Fruit fly (Drosophila melanogaster) whole organism, embryonic: ENCODE data around the gene Or85a.

Source experiments
- Bteb2 ChIP-seq: fragments of 200-800 bp; sonication (Bioruptor generic); optimal IDR thresholded peaks from 2 replicates; lab custom pipeline; 2016; ENCODE audit warnings: missing biosample characterization, missing genetic modification characterization
- CG10147 ChIP-seq: fragments of 200-800 bp; sonication (Bioruptor generic); optimal IDR thresholded peaks from 2 replicates; lab custom pipeline; 2019; ENCODE audit warnings: missing biosample characterization, mild to moderate bottlenecking, missing genetic modification characterization, moderate library complexity
- CG10274 ChIP-seq: fragments of 200-800 bp; sonication (Bioruptor generic); optimal IDR thresholded peaks from 3 replicates; lab custom pipeline; 2017; ENCODE audit warnings: missing biosample characterization, mild to moderate bottlenecking, missing genetic modification characterization
- CG10366 ChIP-seq: fragments of 200-800 bp; sonication (Bioruptor generic); IDR thresholded peaks from 2 replicates; pipeline ENCODE4 v1.3.6; 2022; ENCODE audit warnings: missing biosample characterization, missing genetic modification characterization
- CG12104 ChIP-seq: fragments of 200-800 bp; sonication (Bioruptor generic); optimal IDR thresholded peaks from 3 replicates; lab custom pipeline; 2016; ENCODE audit warnings: missing biosample characterization, missing genetic modification characterization
- CG13123 ChIP-seq: fragments of 200-800 bp; sonication (Bioruptor generic); optimal IDR thresholded peaks from 2 replicates; lab custom pipeline; 2016; ENCODE audit warnings: missing biosample characterization, missing genetic modification characterization
- CG13296 ChIP-seq: fragments of 200-800 bp; sonication (Bioruptor generic); optimal IDR thresholded peaks from 3 replicates; lab custom pipeline; 2018; ENCODE audit warnings: missing biosample characterization, mild to moderate bottlenecking, missing genetic modification characterization
- CG15479 ChIP-seq: fragments of 200-800 bp; sonication (Bioruptor generic); optimal IDR thresholded peaks from 3 replicates; lab custom pipeline; 2019; ENCODE audit warnings: missing biosample characterization, mild to moderate bottlenecking, missing genetic modification characterization, moderate library complexity
- CG17612 ChIP-seq: fragments of 200-800 bp; sonication (Bioruptor generic); IDR thresholded peaks from 2 replicates; pipeline ENCODE4 v1.3.6; 2022; ENCODE audit warnings: missing biosample characterization, missing genetic modification characterization
- CG2889 ChIP-seq: fragments of 200-800 bp; sonication (Bioruptor generic); IDR thresholded peaks from 3 replicates; pipeline ENCODE4 v1.3.6; 2022; ENCODE audit warnings: missing biosample characterization, missing genetic modification characterization
- CG30403 ChIP-seq: fragments of 200-800 bp; sonication (Bioruptor generic); optimal IDR thresholded peaks from 3 replicates; lab custom pipeline; 2016; ENCODE audit warnings: missing biosample characterization, missing genetic modification characterization
- CG31365 ChIP-seq: fragments of 200-800 bp; sonication (Bioruptor generic); optimal IDR thresholded peaks from 2 replicates; lab custom pipeline; 2018; ENCODE audit warnings: missing biosample characterization, mild to moderate bottlenecking, missing genetic modification characterization
- CG34376 ChIP-seq: fragments of 200-800 bp; sonication (Bioruptor generic); optimal IDR thresholded peaks from 2 replicates; lab custom pipeline; 2018; ENCODE audit warnings: missing biosample characterization, mild to moderate bottlenecking, missing genetic modification characterization
- CG4328 ChIP-seq: fragments of 200-800 bp; sonication (Bioruptor generic); optimal IDR thresholded peaks from 3 replicates; lab custom pipeline; 2017; ENCODE audit warnings: missing biosample characterization, missing genetic modification reagents, missing genetic modification characterization
- CG4854 ChIP-seq: fragments of 200-800 bp; sonication (Bioruptor generic); optimal IDR thresholded peaks from 2 replicates; lab custom pipeline; 2016; ENCODE audit warnings: missing biosample characterization, missing genetic modification characterization, inconsistent platforms
- CG7372 ChIP-seq: fragments of 200-800 bp; sonication (Bioruptor generic); IDR thresholded peaks from 2 replicates; pipeline ENCODE4 v1.3.6; 2022; ENCODE audit warnings: missing biosample characterization, missing genetic modification characterization
- CG8765 ChIP-seq: fragments of 200-800 bp; sonication (Bioruptor generic); IDR thresholded peaks from 2 replicates; pipeline ENCODE4 v1.3.6; 2022; ENCODE audit warnings: missing biosample characterization, missing genetic modification characterization
- CG9797 ChIP-seq: fragments of 200-800 bp; sonication (Bioruptor generic); optimal IDR thresholded peaks from 3 replicates; lab custom pipeline; 2018; ENCODE audit warnings: missing biosample characterization, mild to moderate bottlenecking, missing genetic modification characterization
- CTCF ChIP-seq: fragments of 200-800 bp; sonication (Bioruptor generic); optimal IDR thresholded peaks from 2 replicates; lab custom pipeline; 2017; ENCODE audit warnings: missing biosample characterization, mild to moderate bottlenecking, missing genetic modification characterization, moderate library complexity
- Camta ChIP-seq: fragments of 200-800 bp; sonication (Bioruptor generic); optimal IDR thresholded peaks from 2 replicates; lab custom pipeline; 2016; ENCODE audit warnings: missing biosample characterization, missing genetic modification characterization
- CoRest ChIP-seq: fragments of 200-800 bp; sonication (Bioruptor generic); optimal IDR thresholded peaks from 3 replicates; lab custom pipeline; 2018; ENCODE audit warnings: missing biosample characterization, mild to moderate bottlenecking, missing genetic modification characterization, moderate library complexity
- Dref ChIP-seq: fragments of 200-800 bp; sonication (Bioruptor generic); IDR thresholded peaks from 2 replicates; pipeline ENCODE4 v1.3.6; 2022; ENCODE audit warnings: missing biosample characterization, missing genetic modification characterization
- Elba2 ChIP-seq: fragments of 200-800 bp; sonication (Bioruptor generic); optimal IDR thresholded peaks from 3 replicates; lab custom pipeline; 2016; ENCODE audit warnings: missing biosample characterization, missing genetic modification characterization
- Fer1 ChIP-seq: fragments of 200-800 bp; sonication (Bioruptor generic); optimal IDR thresholded peaks from 2 replicates; lab custom pipeline; 2017; ENCODE audit warnings: missing biosample characterization, mild to moderate bottlenecking, missing genetic modification characterization
- GATAe ChIP-seq: fragments of 200-800 bp; sonication (Bioruptor generic); conservative IDR thresholded peaks from 2 replicates; pipeline ENCODE4 v1.3.6; 2022; ENCODE audit warnings: missing biosample characterization, missing genetic modification characterization
- Hey ChIP-seq: fragments of 200-800 bp; sonication (Bioruptor generic); optimal IDR thresholded peaks from 3 replicates; lab custom pipeline; 2018; ENCODE audit warnings: missing biosample characterization, mild to moderate bottlenecking, missing genetic modification characterization
- Max ChIP-seq: fragments of 200-800 bp; sonication (Bioruptor generic); optimal IDR thresholded peaks from 2 replicates; lab custom pipeline; 2016; ENCODE audit warnings: missing biosample characterization, mild to moderate bottlenecking, missing genetic modification characterization
- Oli ChIP-seq: fragments of 200-800 bp; sonication (Bioruptor generic); optimal IDR thresholded peaks from 2 replicates; lab custom pipeline; 2018; ENCODE audit warnings: missing biosample characterization, mild to moderate bottlenecking, missing genetic modification characterization, moderate library complexity
- Pdp1 ChIP-seq, 2 experiments: fragments of 200-800 bp; sonication (Bioruptor generic); optimal IDR thresholded peaks; 3 replicates each; lab custom pipeline; 2016; ENCODE audit warnings: missing biosample characterization in 2 of 2, missing genetic modification characterization in 2 of 2, mild to moderate bottlenecking in 1 of 2, moderate library complexity in 1 of 2
- Sry-β ChIP-seq: fragments of 200-800 bp; sonication (Bioruptor generic); optimal IDR thresholded peaks from 2 replicates; lab custom pipeline; 2018; ENCODE audit warnings: missing biosample characterization, mild to moderate bottlenecking, missing genetic modification characterization, moderate library complexity
- Taf1 ChIP-seq: fragments of 200-800 bp; sonication (Bioruptor generic); IDR thresholded peaks from 2 replicates; pipeline ENCODE4 v1.3.6; 2022; ENCODE audit warnings: missing biosample characterization, missing genetic modification characterization
- YL-1 ChIP-seq: fragments of 200-800 bp; sonication (Bioruptor generic); optimal IDR thresholded peaks from 3 replicates; lab custom pipeline; 2017; ENCODE audit warnings: missing biosample characterization, mild to moderate bottlenecking, missing genetic modification characterization
- croc ChIP-seq: fragments of 200-800 bp; sonication (Bioruptor generic); conservative IDR thresholded peaks from 3 replicates; pipeline ENCODE4 v1.3.6; 2022; ENCODE audit warnings: missing biosample characterization, missing genetic modification characterization
- ewg ChIP-seq: fragments of 200-800 bp; sonication (Bioruptor generic); optimal IDR thresholded peaks from 3 replicates; lab custom pipeline; 2017; ENCODE audit warnings: mild to moderate bottlenecking, missing biosample characterization, missing genetic modification reagents, missing genetic modification characterization
- exex ChIP-seq: fragments of 200-800 bp; sonication (Bioruptor generic); optimal IDR thresholded peaks from 4 replicates; lab custom pipeline; 2018; ENCODE audit warnings: missing biosample characterization, mild to moderate bottlenecking, missing genetic modification characterization, moderate library complexity
- fd64A ChIP-seq: fragments of 200-800 bp; sonication (Bioruptor generic); optimal IDR thresholded peaks from 3 replicates; lab custom pipeline; 2018; ENCODE audit warnings: missing biosample characterization, mild to moderate bottlenecking, missing genetic modification characterization
- fd96Cb ChIP-seq: fragments of 200-800 bp; sonication (Bioruptor generic); optimal IDR thresholded peaks from 2 replicates; lab custom pipeline; 2018; ENCODE audit warnings: missing biosample characterization, mild to moderate bottlenecking, missing genetic modification characterization, moderate library complexity
- insv ChIP-seq, 2 experiments: fragments of 200-800 bp; sonication (Bioruptor generic); optimal IDR thresholded peaks; 3 replicates each; lab custom pipeline; 2016 to 2018; ENCODE audit warnings: missing biosample characterization in 2 of 2, missing genetic modification characterization in 2 of 2
- inv ChIP-seq: fragments of 200-800 bp; sonication (Bioruptor generic); IDR thresholded peaks from 2 replicates; pipeline ENCODE4 v1.3.6; 2022; ENCODE audit warnings: missing biosample characterization, missing genetic modification characterization; ENCODE audit not compliant: partially characterized antibody
- nau ChIP-seq: fragments of 200-800 bp; sonication (Bioruptor generic); optimal IDR thresholded peaks from 3 replicates; lab custom pipeline; 2017; ENCODE audit warnings: missing biosample characterization, mild to moderate bottlenecking, missing genetic modification characterization, missing genetic modification reagents
- nom ChIP-seq: fragments of 200-800 bp; sonication (Bioruptor generic); optimal IDR thresholded peaks from 2 replicates; lab custom pipeline; 2017; ENCODE audit warnings: missing biosample characterization, missing genetic modification characterization, mild to moderate bottlenecking, moderate library complexity, missing genetic modification reagents
- slou ChIP-seq: fragments of 200-800 bp; sonication (Bioruptor generic); optimal IDR thresholded peaks from 3 replicates; lab custom pipeline; 2016; ENCODE audit warnings: missing biosample characterization, missing genetic modification characterization
- sqz ChIP-seq: fragments of 200-800 bp; sonication (Bioruptor generic); optimal IDR thresholded peaks from 3 replicates; lab custom pipeline; 2018; ENCODE audit warnings: missing biosample characterization, mild to moderate bottlenecking, missing genetic modification characterization
- stc ChIP-seq: fragments of 200-800 bp; sonication (Bioruptor generic); IDR thresholded peaks from 2 replicates; pipeline ENCODE4 v1.3.6; 2022; ENCODE audit warnings: missing biosample characterization, missing genetic modification characterization
- tll ChIP-seq, 2 experiments: fragments of 200-800 bp in 1 of 2; fragments of >200 bp in 1 of 2; sonication (Bioruptor generic) in 1 of 2; optimal IDR thresholded peaks; 2 replicates each; lab custom pipeline; 2017 to 2019; ENCODE audit warnings: missing biosample characterization in 2 of 2, missing genetic modification characterization in 2 of 2, mild to moderate bottlenecking in 1 of 2, moderate library complexity in 1 of 2
- tna ChIP-seq: fragments of 200-800 bp; sonication (Bioruptor generic); IDR thresholded peaks from 2 replicates; pipeline ENCODE4 v1.3.6; 2022; ENCODE audit warnings: missing biosample characterization, missing genetic modification characterization; ENCODE audit not compliant: partially characterized antibody
- vnd ChIP-seq: fragments of 200-800 bp; sonication (Bioruptor generic); IDR thresholded peaks from 3 replicates; pipeline ENCODE4 v1.3.6; 2022; ENCODE audit warnings: missing biosample characterization, missing genetic modification characterization; ENCODE audit not compliant: partially characterized antibody
- zen ChIP-seq: fragments of 200-800 bp; sonication (Bioruptor generic); optimal IDR thresholded peaks from 3 replicates; lab custom pipeline; 2018; ENCODE audit warnings: missing biosample characterization, mild to moderate bottlenecking, missing genetic modification characterization, moderate library complexity
- zfh2 ChIP-seq: fragments of 200-800 bp; sonication (Bioruptor generic); optimal IDR thresholded peaks from 2 replicates; lab custom pipeline; 2016; ENCODE audit warnings: missing biosample characterization, missing genetic modification characterization

Gene Or85a

dm6 chr3R:8334982-8335381 is 13.4 kb downstream of the Or85a start:
- TF ChIP-seq Dref (GFP tag; lab: Robert Waterston, UW) (no peak), Taf1 (GFP tag; lab: Robert Waterston, UW) (no peak), ewg (GFP tag; lab: Kevin White, UChicago) (no peak), Elba2 (peak; percentile 93), Oli (tag; lab: Kevin White, UChicago) (no peak), Camta (GFP tag; lab: Kevin White, UChicago) (no peak), insv (GFP tag; optimal IDR thresholded peaks at IDR 0.05; lab: Kevin White, UChicago) (peak in 1 of 2 experiments; percentile 8), nau (GFP tag; lab: Kevin White, UChicago) (no peak), inv (no peak), CG7372 (GFP tag; lab: Robert Waterston, UW) (0 out of 2 replicates have a peak, but pooled peaks have one; percentile 3), CG15479 (GFP tag; lab: Kevin White, UChicago) (peak; percentile 41), tll (GFP tag; optimal IDR thresholded peaks at IDR 0.05; lab: Kevin White, UChicago) (peak in 1 of 2 experiments; percentile 27), CG13123 (GFP tag; lab: Kevin White, UChicago) (no peak), zen (tag; lab: Kevin White, UChicago) (peak; percentile 44)

dm6 chr3R:8336012-8336567 is 14.5 kb downstream of the Or85a start:
- TF ChIP-seq sqz (GFP tag; lab: Kevin White, UChicago) (no peak), GATAe (GFP tag; lab: Robert Waterston, UW) (no peak), Dref (GFP tag; lab: Robert Waterston, UW) (no peak), stc (no peak), exex (no peak), slou (GFP tag; lab: Kevin White, UChicago) (no peak), zfh2 (GFP tag; lab: Kevin White, UChicago) (no peak), tna (GFP tag; lab: Robert Waterston, UW) (no peak), CG2889 (GFP tag; lab: Robert Waterston, UW) (no peak), fd96Cb (tag; lab: Kevin White, UChicago) (peak; percentile 2), fd64A (GFP tag; lab: Kevin White, UChicago) (no peak), CG34376 (GFP tag; lab: Kevin White, UChicago) (no peak), CG30403 (no peak), Bteb2 (no peak), nom (GFP tag; lab: Kevin White, UChicago) (no peak), CG12104 (GFP tag; lab: Kevin White, UChicago) (no peak), Pdp1 (GFP tag; optimal IDR thresholded peaks at IDR 0.05; lab: Kevin White, UChicago) (peak in 1 of 2 experiments; percentile 51), YL-1 (no peak), CG10274 (GFP tag; lab: Kevin White, UChicago) (no peak), Fer1 (GFP tag; lab: Kevin White, UChicago) (no peak), CG10366 (GFP tag; lab: Robert Waterston, UW) (no peak), croc (GFP tag; lab: Robert Waterston, UW) (no peak), CTCF (GFP tag; lab: Kevin White, UChicago) (no peak), CG4328 (GFP tag; lab: Kevin White, UChicago) (no peak), CG4854 (GFP tag; lab: Kevin White, UChicago) (no peak), CG13296 (no peak), CG10147 (no peak), CG31365 (tag; lab: Kevin White, UChicago) (no peak), Sry-β (GFP tag; lab: Kevin White, UChicago) (no peak), Hey (tag; lab: Kevin White, UChicago) (no peak), vnd (GFP tag; lab: Robert Waterston, UW) (no peak), Max (no peak), CG8765 (GFP tag; lab: Robert Waterston, UW) (no peak), CoRest (tag; lab: Kevin White, UChicago) (peak; percentile 25), CG17612 (GFP tag; lab: Robert Waterston, UW) (no peak), CG9797 (GFP tag; lab: Kevin White, UChicago) (no peak)
